Fruit fly (Drosophila melanogaster) whole organism, pupa: ENCODE data around the gene CG13082.
A peak's percentile ranks its signal among the peaks of the same experiment; 100 is the strongest.

Experiments
- CG10348 ChIP-seq: fragments of 200-800 bp; sonication (Bioruptor generic); IDR thresholded peaks from 2 replicates; pipeline ENCODE4 v1.3.6; 2022; ENCODE audit warnings: missing biosample characterization, missing genetic modification characterization
- CG12605 ChIP-seq: fragments of 200-800 bp; sonication (Bioruptor generic); IDR thresholded peaks from 2 replicates; pipeline ENCODE4 v1.3.6; 2022; ENCODE audit warnings: missing biosample characterization, missing genetic modification characterization
- CG14655 ChIP-seq: fragments of 200-800 bp; sonication (Bioruptor generic); optimal IDR thresholded peaks from 3 replicates; lab custom pipeline; 2017; ENCODE audit warnings: mild to moderate bottlenecking, missing biosample characterization, missing genetic modification reagents, missing genetic modification characterization
- CG15710 ChIP-seq: fragments of 200-800 bp; sonication (Bioruptor generic); optimal IDR thresholded peaks from 2 replicates; lab custom pipeline; 2018; ENCODE audit warnings: missing biosample characterization, mild to moderate bottlenecking, missing genetic modification characterization, moderate library complexity
- CG32121 ChIP-seq: fragments of 200-800 bp; sonication (Bioruptor generic); IDR thresholded peaks from 2 replicates; pipeline ENCODE4 v1.3.6; 2022; ENCODE audit warnings: missing biosample characterization, missing genetic modification characterization
- CG34367 ChIP-seq: fragments of 200-800 bp; sonication (Bioruptor generic); optimal IDR thresholded peaks from 2 replicates; lab custom pipeline; 2018; ENCODE audit warnings: missing biosample characterization, mild to moderate bottlenecking, missing genetic modification characterization
- CG9948 ChIP-seq: fragments of 200-800 bp; sonication (Bioruptor generic); optimal IDR thresholded peaks from 2 replicates; lab custom pipeline; 2018; ENCODE audit warnings: missing biosample characterization, mild to moderate bottlenecking, missing genetic modification characterization, moderate library complexity
- Pif1B ChIP-seq: fragments of 200-800 bp; sonication (Bioruptor generic); optimal IDR thresholded peaks from 3 replicates; lab custom pipeline; 2016; ENCODE audit warnings: missing biosample characterization, missing genetic modification characterization
- Snoo ChIP-seq: fragments of 200-800 bp; sonication (Bioruptor generic); optimal IDR thresholded peaks from 3 replicates; lab custom pipeline; 2017; ENCODE audit warnings: missing biosample characterization, mild to moderate bottlenecking, missing genetic modification characterization, inconsistent platforms

DNA sequence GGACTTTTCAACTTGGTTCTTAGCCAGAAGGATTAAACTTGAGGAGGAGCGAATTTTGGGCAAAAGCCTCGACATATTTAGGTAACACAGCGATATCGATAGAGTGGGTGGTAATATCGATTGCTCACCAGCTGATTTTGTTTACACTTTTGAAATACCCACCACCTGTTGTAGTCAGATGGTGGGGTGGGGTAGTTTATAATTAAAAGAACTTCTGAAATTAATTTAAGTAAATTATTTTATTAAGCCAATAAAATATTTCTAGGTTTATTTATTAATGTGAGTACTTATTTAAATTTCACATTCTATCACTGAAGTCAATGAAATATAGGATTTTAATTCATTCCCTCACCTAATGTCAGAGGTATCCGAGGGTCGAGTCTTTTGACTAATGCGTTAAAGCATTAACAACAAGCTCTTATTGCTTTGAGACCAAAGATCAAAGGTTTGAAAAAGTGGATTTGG is 48.2 kb upstream of the CG13082 start, which contains the start of the genes CG10194 and CG18094:
- TF ChIP-seq CG32121 (GFP tag; lab: Robert Waterston, UW) (peak; percentile 50), CG15710 (tag; lab: Kevin White, UChicago) (no peak), CG34367 (tag; lab: Kevin White, UChicago) (no peak), CG14655 (GFP tag; lab: Kevin White, UChicago) (no peak), Pif1B (GFP tag; lab: Kevin White, UChicago) (no peak), CG12605 (GFP tag; lab: Robert Waterston, UW) (peak; percentile 61), CG9948 (no peak), Snoo (tag; lab: Kevin White, UChicago) (no peak), CG10348 (GFP tag; lab: Robert Waterston, UW) (no peak)
